Fruit fly (Drosophila melanogaster) whole organism, embryonic: ENCODE results near the gene mei-218.

ENCODE experiments used
- Aef1 ChIP-seq: fragments of 200-800 bp; sonication (Bioruptor generic); IDR thresholded peaks from 3 replicates; pipeline ENCODE4 v1.3.6; 2022; ENCODE audit warnings: missing biosample characterization, missing genetic modification characterization
- Asciz ChIP-seq: fragments of 200-800 bp; sonication (Bioruptor generic); optimal IDR thresholded peaks from 2 replicates; lab custom pipeline; 2017; ENCODE audit warnings: missing biosample characterization, mild to moderate bottlenecking, missing genetic modification characterization, missing genetic modification reagents
- B-H1 ChIP-seq: fragments of 200-800 bp; sonication (Bioruptor generic); IDR thresholded peaks from 3 replicates; pipeline ENCODE4 v1.3.6; 2022; ENCODE audit warnings: missing biosample characterization, missing genetic modification characterization
- CG11695 ChIP-seq: fragments of 200-800 bp; sonication (Bioruptor generic); IDR thresholded peaks from 3 replicates; pipeline ENCODE4 v1.3.6; 2022; ENCODE audit warnings: missing biosample characterization, missing genetic modification characterization
- CG11723 ChIP-seq: fragments of 200-800 bp; sonication (Bioruptor generic); optimal IDR thresholded peaks from 2 replicates; lab custom pipeline; 2017; ENCODE audit warnings: missing biosample characterization, mild to moderate bottlenecking, missing genetic modification characterization
- CG16863 ChIP-seq: fragments of 200-800 bp; sonication (Bioruptor generic); optimal IDR thresholded peaks from 3 replicates; lab custom pipeline; 2016; ENCODE audit warnings: missing biosample characterization, missing genetic modification characterization
- CG18476 ChIP-seq: fragments of 200-800 bp; sonication (Bioruptor generic); optimal IDR thresholded peaks from 2 replicates; lab custom pipeline; 2016; ENCODE audit warnings: missing biosample characterization, mild to moderate bottlenecking, missing genetic modification characterization
- CG18764 ChIP-seq: fragments of 200-800 bp; sonication (Bioruptor generic); optimal IDR thresholded peaks from 3 replicates; lab custom pipeline; 2016; ENCODE audit warnings: missing biosample characterization, missing genetic modification characterization
- CG2678 ChIP-seq: fragments of 200-800 bp; sonication (Bioruptor generic); optimal IDR thresholded peaks from 3 replicates; lab custom pipeline; 2019; ENCODE audit warnings: missing biosample characterization, mild to moderate bottlenecking, missing genetic modification characterization, moderate library complexity
- CG2889 ChIP-seq: fragments of 200-800 bp; sonication (Bioruptor generic); IDR thresholded peaks from 3 replicates; pipeline ENCODE4 v1.3.6; 2022; ENCODE audit warnings: missing biosample characterization, missing genetic modification characterization
- CG3281 ChIP-seq: fragments of 200-800 bp; sonication (Bioruptor generic); optimal IDR thresholded peaks from 3 replicates; lab custom pipeline; 2017; ENCODE audit warnings: missing biosample characterization, mild to moderate bottlenecking, missing genetic modification characterization
- CG43689 ChIP-seq: fragments of 200-800 bp; sonication (Bioruptor generic); IDR thresholded peaks from 2 replicates; pipeline ENCODE4 v1.3.6; 2022; ENCODE audit warnings: missing biosample characterization, missing genetic modification characterization
- CG4404 ChIP-seq: fragments of 200-800 bp; sonication (Bioruptor generic); IDR thresholded peaks from 2 replicates; pipeline ENCODE4 v1.3.6; 2022; ENCODE audit warnings: missing biosample characterization, missing genetic modification characterization
- CG5180 ChIP-seq: fragments of 200-800 bp; sonication (Bioruptor generic); optimal IDR thresholded peaks from 3 replicates; lab custom pipeline; 2017; ENCODE audit warnings: missing biosample characterization, missing genetic modification characterization, mild to moderate bottlenecking, moderate library complexity, missing genetic modification reagents
- CG6689 ChIP-seq: fragments of 200-800 bp; sonication (Bioruptor generic); IDR thresholded peaks from 2 replicates; pipeline ENCODE4 v1.3.6; 2022; ENCODE audit warnings: missing biosample characterization, missing genetic modification characterization
- CG8478 ChIP-seq: fragments of >200 bp; optimal IDR thresholded peaks from 2 replicates; lab custom pipeline; 2018
- CG8924 ChIP-seq: fragments of 200-800 bp; optimal IDR thresholded peaks from 3 replicates; lab custom pipeline; 2019; ENCODE audit warnings: missing biosample characterization, mild to moderate bottlenecking, missing genetic modification characterization, moderate library complexity
- CG8944 ChIP-seq: fragments of 200-800 bp; sonication (Bioruptor generic); optimal IDR thresholded peaks from 3 replicates; lab custom pipeline; 2016; ENCODE audit warnings: missing biosample characterization, missing genetic modification characterization
- CG9609 ChIP-seq: fragments of 200-800 bp; sonication (Bioruptor generic); optimal IDR thresholded peaks from 3 replicates; lab custom pipeline; 2016; ENCODE audit warnings: missing biosample characterization, missing genetic modification characterization
- CHES-1-like ChIP-seq: fragments of 200-800 bp; sonication (Bioruptor generic); optimal IDR thresholded peaks from 2 replicates; lab custom pipeline; 2016; ENCODE audit warnings: missing biosample characterization, missing genetic modification characterization
- Camta ChIP-seq: fragments of 200-800 bp; sonication (Bioruptor generic); optimal IDR thresholded peaks from 2 replicates; lab custom pipeline; 2016; ENCODE audit warnings: missing biosample characterization, missing genetic modification characterization
- Chrac-16 ChIP-seq: fragments of 200-800 bp; sonication (Bioruptor generic); optimal IDR thresholded peaks from 3 replicates; lab custom pipeline; 2016; ENCODE audit warnings: missing biosample characterization, missing genetic modification characterization
- E2f1 ChIP-seq: fragments of 200-800 bp; sonication (Bioruptor generic); IDR thresholded peaks from 2 replicates; pipeline ENCODE4 v1.3.6; 2022; ENCODE audit warnings: missing biosample characterization, missing genetic modification characterization
- H2.0 ChIP-seq: fragments of 200-800 bp; sonication (Bioruptor generic); IDR thresholded peaks from 2 replicates; pipeline ENCODE4 v1.3.6; 2022; ENCODE audit warnings: missing biosample characterization, missing genetic modification characterization
- HmgZ ChIP-seq: fragments of 200-800 bp; sonication (Bioruptor generic); optimal IDR thresholded peaks from 2 replicates; lab custom pipeline; 2018; ENCODE audit warnings: missing biosample characterization, mild to moderate bottlenecking, missing genetic modification characterization
- Mad ChIP-seq: fragments of 200-800 bp; sonication (Bioruptor generic); optimal IDR thresholded peaks from 2 replicates; lab custom pipeline; 2016; ENCODE audit warnings: missing biosample characterization, missing genetic modification characterization
- Sin3A ChIP-seq: fragments of >200 bp; optimal IDR thresholded peaks from 2 replicates; lab custom pipeline; 2018
- Sry-δ ChIP-seq: fragments of 200-800 bp; sonication (Bioruptor generic); optimal IDR thresholded peaks from 2 replicates; lab custom pipeline; 2016; ENCODE audit warnings: missing biosample characterization, missing genetic modification characterization
- Stat92E ChIP-seq, 3 experiments: fragments of >200 bp in 2 of 3; fragments of 200-800 bp in 1 of 3; sonication (Bioruptor generic) in 1 of 3; optimal IDR thresholded peaks; 2 replicates each; lab custom pipeline; 2017 to 2019; ENCODE audit warnings: missing biosample characterization in 3 of 3, missing genetic modification characterization in 3 of 3, mild to moderate bottlenecking in 1 of 3, moderate library complexity in 1 of 3
- Taf1 ChIP-seq: fragments of 200-800 bp; sonication (Bioruptor generic); IDR thresholded peaks from 2 replicates; pipeline ENCODE4 v1.3.6; 2022; ENCODE audit warnings: missing biosample characterization, missing genetic modification characterization
- Xbp1 ChIP-seq: fragments of 200-800 bp; sonication (Bioruptor generic); optimal IDR thresholded peaks from 3 replicates; lab custom pipeline; 2016; ENCODE audit warnings: missing biosample characterization, mild to moderate bottlenecking, missing genetic modification characterization
- Xrp1 ChIP-seq: fragments of 200-800 bp; sonication (Bioruptor generic); IDR thresholded peaks from 2 replicates; pipeline ENCODE4 v1.3.6; 2022; ENCODE audit warnings: missing biosample characterization, missing genetic modification characterization
- YL-1 ChIP-seq: fragments of 200-800 bp; sonication (Bioruptor generic); optimal IDR thresholded peaks from 3 replicates; lab custom pipeline; 2017; ENCODE audit warnings: missing biosample characterization, mild to moderate bottlenecking, missing genetic modification characterization
- ap ChIP-seq: fragments of 200-800 bp; sonication (Bioruptor generic); IDR thresholded peaks from 2 replicates; pipeline ENCODE4 v1.3.6; 2022; ENCODE audit warnings: missing biosample characterization, missing genetic modification characterization
- chif ChIP-seq, 2 experiments: fragments of 200-800 bp; sonication (Bioruptor generic); optimal IDR thresholded peaks; 3 replicates each; lab custom pipeline; 2016; ENCODE audit warnings: missing biosample characterization in 2 of 2, missing genetic modification characterization in 2 of 2
- crol ChIP-seq: fragments of 200-800 bp; sonication (Bioruptor generic); IDR thresholded peaks from 2 replicates; pipeline ENCODE4 v1.3.6; 2022; ENCODE audit warnings: missing biosample characterization, missing genetic modification characterization
- dm ChIP-seq: fragments of 200-800 bp; sonication (Bioruptor generic); optimal IDR thresholded peaks from 3 replicates; lab custom pipeline; 2016; ENCODE audit warnings: missing biosample characterization, missing genetic modification characterization
- eyg ChIP-seq: fragments of 200-800 bp; sonication (Bioruptor generic); optimal IDR thresholded peaks from 3 replicates; lab custom pipeline; 2016; ENCODE audit warnings: missing biosample characterization, missing genetic modification characterization
- hb ChIP-seq: fragments of 200-800 bp; sonication (Bioruptor generic); IDR thresholded peaks from 3 replicates; pipeline ENCODE4 v1.3.6; 2022; ENCODE audit warnings: missing biosample characterization, missing genetic modification characterization; ENCODE audit not compliant: partially characterized antibody
- hkb ChIP-seq, 2 experiments: fragments of 200-800 bp in 1 of 2; fragments of >200 bp in 1 of 2; sonication (Bioruptor generic) in 1 of 2; IDR thresholded peaks in 1 of 2; optimal IDR thresholded peaks in 1 of 2; 2 replicates each; pipeline versions ENCODE4 v1.3.6 to Lab custom; 2017 to 2022; ENCODE audit warnings: missing biosample characterization in 1 of 2, missing genetic modification characterization in 1 of 2
- insv ChIP-seq, 2 experiments: fragments of 200-800 bp; sonication (Bioruptor generic); optimal IDR thresholded peaks; 3 replicates each; lab custom pipeline; 2016 to 2018; ENCODE audit warnings: missing biosample characterization in 2 of 2, missing genetic modification characterization in 2 of 2
- klu ChIP-seq: fragments of 200-800 bp; sonication (Bioruptor generic); IDR thresholded peaks from 2 replicates; pipeline ENCODE4 v1.3.6; 2022; ENCODE audit warnings: missing biosample characterization, missing genetic modification characterization
- mam ChIP-seq: fragments of 200-800 bp; sonication (Bioruptor generic); optimal IDR thresholded peaks from 3 replicates; lab custom pipeline; 2016; ENCODE audit warnings: missing biosample characterization, missing genetic modification characterization
- nerfin-2 ChIP-seq: fragments of 200-800 bp; sonication (Bioruptor generic); IDR thresholded peaks from 2 replicates; pipeline ENCODE4 v1.3.6; 2022; ENCODE audit warnings: missing biosample characterization, missing genetic modification characterization; ENCODE audit not compliant: partially characterized antibody
- org-1 ChIP-seq: fragments of 200-800 bp; sonication (Bioruptor generic); optimal IDR thresholded peaks from 2 replicates; lab custom pipeline; 2017; ENCODE audit warnings: missing biosample characterization, missing genetic modification characterization
- stc ChIP-seq: fragments of 200-800 bp; sonication (Bioruptor generic); IDR thresholded peaks from 2 replicates; pipeline ENCODE4 v1.3.6; 2022; ENCODE audit warnings: missing biosample characterization, missing genetic modification characterization
- tup ChIP-seq: fragments of 200-800 bp; sonication (Bioruptor generic); optimal IDR thresholded peaks from 2 replicates; lab custom pipeline; 2016; ENCODE audit warnings: missing biosample characterization, mild to moderate bottlenecking, missing genetic modification characterization, moderate library complexity
- tx ChIP-seq: fragments of 200-800 bp; sonication (Bioruptor generic); optimal IDR thresholded peaks from 2 replicates; lab custom pipeline; 2016; ENCODE audit warnings: missing biosample characterization, missing genetic modification characterization
- vvl ChIP-seq: fragments of 200-800 bp; sonication (Bioruptor generic); IDR thresholded peaks from 2 replicates; pipeline ENCODE4 v1.3.6; 2022; ENCODE audit warnings: missing biosample characterization, missing genetic modification characterization
- zf30C ChIP-seq: fragments of 200-800 bp; sonication (Bioruptor generic); optimal IDR thresholded peaks from 3 replicates; lab custom pipeline; 2018; ENCODE audit warnings: missing biosample characterization, mild to moderate bottlenecking, missing genetic modification characterization

The mei-218 gene

DNA sequence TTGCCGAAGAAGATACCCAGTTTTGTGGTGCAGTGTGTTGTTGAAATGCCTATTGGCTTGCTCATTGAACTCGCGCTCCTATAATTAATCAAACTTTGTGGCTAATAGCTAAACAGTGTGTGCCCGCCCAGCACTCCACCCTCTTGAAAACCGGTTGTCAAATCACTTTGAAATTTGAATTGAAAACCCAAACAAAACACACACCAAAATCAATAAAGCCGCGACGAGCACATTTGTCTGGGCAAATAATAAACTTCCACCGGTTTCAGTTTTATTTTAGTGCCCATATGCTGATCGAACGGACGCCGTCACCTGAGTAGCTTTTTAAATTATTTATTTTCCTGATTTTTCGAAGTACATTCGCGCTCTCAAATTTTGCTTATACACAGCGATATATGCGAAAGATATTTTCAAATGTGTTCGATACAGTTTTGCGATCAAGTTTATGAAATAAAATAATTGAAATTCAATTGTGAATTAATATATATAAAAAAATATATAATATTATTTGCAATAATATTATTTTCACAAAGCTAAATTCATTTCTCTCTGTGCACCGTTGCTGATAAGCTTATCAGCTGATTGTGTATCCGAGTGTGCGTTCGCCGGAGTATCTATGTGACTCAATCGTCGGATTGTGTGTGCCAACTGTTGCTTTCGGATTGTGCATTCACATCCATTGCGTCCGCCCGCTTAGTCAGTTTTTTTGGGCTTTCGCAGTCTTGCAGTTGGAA is 12.9 kb downstream of the mei-218 start:
- TF ChIP-seq eyg (GFP tag; lab: Kevin White, UChicago) (no peak), E2f1 (peak; percentile 82), dm (GFP tag; lab: Kevin White, UChicago) (no peak), CG3281 (GFP tag; lab: Kevin White, UChicago) (peak; percentile 82), CG5180 (peak; percentile 57), Sry-δ (GFP tag; lab: Kevin White, UChicago) (no peak), CG4404 (GFP tag; lab: Robert Waterston, UW) (peak; percentile 48; the same call in 1 of the 2 replicates), Sin3A (lab: Kevin White, UChicago) (no peak), mam (peak; percentile 23), vvl (GFP tag; lab: Robert Waterston, UW) (peak; percentile 90), CG16863 (GFP tag; lab: Kevin White, UChicago) (peak; percentile 6), chif (GFP tag; optimal IDR thresholded peaks at IDR 0.05; lab: Kevin White, UChicago) (no peak), B-H1 (GFP tag; lab: Robert Waterston, UW) (peak; percentile 46; the same call in 2 of the 3 replicates), hb (no peak), CG18476 (GFP tag; lab: Kevin White, UChicago) (peak; percentile 58), Aef1 (GFP tag; lab: Robert Waterston, UW) (peak; percentile 64; the same call in 1 of the 3 replicates), CG9609 (GFP tag; lab: Kevin White, UChicago) (no peak), ap (GFP tag; lab: Robert Waterston, UW) (peak; percentile 63; the same call in 1 of the 2 replicates), Stat92E (GFP tag; optimal IDR thresholded peaks at IDR 0.05; lab: Kevin White, UChicago) (no peak), Xbp1 (peak; percentile 75), klu (GFP tag; lab: Robert Waterston, UW) (peak; percentile 68; the same call in 1 of the 2 replicates), CG11695 (GFP tag; lab: Robert Waterston, UW) (peak; percentile 85), CG2678 (tag; lab: Kevin White, UChicago) (peak; percentile 91), Camta (GFP tag; lab: Kevin White, UChicago) (peak; percentile 35), CG43689 (GFP tag; lab: Robert Waterston, UW) (peak; percentile 25; the same call in 1 of the 2 replicates), stc (GFP tag; lab: Robert Waterston, UW) (peak; percentile 87), CG18764 (GFP tag; lab: Kevin White, UChicago) (peak; percentile 61), tx (GFP tag; lab: Kevin White, UChicago) (no peak), hkb (optimal IDR thresholded peaks at IDR 0.05; lab: Kevin White, UChicago) (no peak), hkb (GFP tag; IDR thresholded peaks at IDR 0.05; lab: Robert Waterston, UW) (peak; percentile 85), CG8944 (GFP tag; lab: Kevin White, UChicago) (no peak), CG8478 (no peak), CG8924 (tag; lab: Kevin White, UChicago) (peak; percentile 92), CHES-1-like (no peak), Chrac-16 (GFP tag; lab: Kevin White, UChicago) (peak; percentile 49), YL-1 (GFP tag; lab: Kevin White, UChicago) (peak; percentile 46), insv (GFP tag; optimal IDR thresholded peaks at IDR 0.05; lab: Kevin White, UChicago) (peak in 1 of 2 experiments; percentile 47), Asciz (GFP tag; lab: Kevin White, UChicago) (peak; percentile 81), HmgZ (tag; lab: Kevin White, UChicago) (peak; percentile 56), H2.0 (peak; percentile 73), Xrp1 (peak; percentile 84), CG6689 (GFP tag; lab: Robert Waterston, UW) (peak; percentile 77), nerfin-2 (no peak), tup (GFP tag; lab: Kevin White, UChicago) (peak; percentile 16), zf30C (GFP tag; lab: Kevin White, UChicago) (peak; percentile 79), org-1 (peak; percentile 64), Mad (no peak), crol (GFP tag; lab: Robert Waterston, UW) (no peak), CG2889 (GFP tag; lab: Robert Waterston, UW) (peak; percentile 66; the same call in 2 of the 3 replicates), Taf1 (GFP tag; lab: Robert Waterston, UW) (no peak), CG11723 (GFP tag; lab: Kevin White, UChicago) (peak; percentile 73)
